Worm (Caenorhabditis elegans): Measurements from ENCODE around the gene sptf-2.

The sptf-2 gene

DNA sequence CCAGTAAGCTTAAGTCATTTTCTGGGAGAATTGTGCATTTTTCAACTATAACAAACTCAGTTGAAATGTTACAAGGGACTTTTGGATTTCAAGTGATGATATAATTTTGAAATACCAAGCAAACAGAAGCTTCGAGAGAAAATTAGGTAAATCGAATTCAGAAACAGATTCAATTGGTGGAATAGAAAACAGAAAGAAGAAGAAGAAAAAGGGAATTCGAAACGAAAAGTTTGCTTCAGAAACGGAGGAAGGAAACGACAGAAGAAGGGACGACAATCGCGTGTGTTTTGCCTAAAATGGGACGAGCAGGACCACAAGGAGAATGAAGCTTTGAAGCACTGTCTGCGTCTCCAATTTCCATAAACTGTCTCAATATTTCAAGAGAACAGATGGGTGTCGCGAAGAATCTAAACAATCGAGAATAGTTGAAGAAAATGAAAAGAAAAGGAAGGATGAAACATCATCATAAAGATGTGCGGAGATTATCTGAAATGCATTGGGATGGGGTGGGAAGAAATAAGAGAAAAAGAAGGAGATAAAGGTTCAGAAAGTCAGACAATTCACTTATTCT is 37.5 kb upstream of the sptf-2 start:
- TF ChIP-seq nhr-71 (tag; optimal IDR thresholded peaks at IDR 0.05) (peak; percentile 39), egl-13 (tag; optimal IDR thresholded peaks at IDR 0.05) (no peak), tbx-2 (tag; optimal IDR thresholded peaks at IDR 0.05) (peak; percentile 39), blmp-1 (tag; optimal IDR thresholded peaks at IDR 0.05) (peak; percentile 14), fkh-10 (GFP tag; optimal IDR thresholded peaks at IDR 0.05) (peak; percentile 14), lin-14 (GFP tag; optimal IDR thresholded peaks at IDR 0.05) (peak; percentile 73)

DNA sequence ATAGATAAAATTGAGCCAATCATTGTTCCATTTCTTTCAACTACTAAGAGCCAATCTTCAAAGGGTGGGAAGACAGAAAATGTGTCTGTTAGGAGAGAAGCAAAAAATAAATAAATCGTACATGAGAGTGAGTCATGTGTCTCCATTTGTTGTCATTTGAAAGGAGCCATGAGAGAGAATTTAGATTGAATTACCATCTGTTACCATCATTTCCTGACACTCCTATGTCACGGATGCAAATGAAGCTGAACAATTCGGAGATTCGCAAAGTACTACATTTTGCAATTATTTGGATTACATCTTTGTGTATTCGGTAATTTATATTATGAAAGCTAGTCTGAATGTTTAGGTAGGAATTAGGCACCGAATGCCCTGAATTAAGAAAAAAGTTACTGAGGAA is 36.8 kb upstream of the sptf-2 start:
- TF ChIP-seq zag-1 (tag; optimal IDR thresholded peaks at IDR 0.05) (peak; percentile 35), unc-62 (GFP tag; optimal IDR thresholded peaks at IDR 0.05) (no peak), snpc-4 (tag; optimal IDR thresholded peaks at IDR 0.05) (no peak), nhr-71 (tag; optimal IDR thresholded peaks at IDR 0.05) (no peak), lin-14 (GFP tag; optimal IDR thresholded peaks at IDR 0.05) (peak; percentile 28), tlp-1 (tag; optimal IDR thresholded peaks at IDR 0.05) (no peak), swsn-7 (tag; optimal IDR thresholded peaks at IDR 0.05) (no peak), nhr-47 (tag; optimal IDR thresholded peaks at IDR 0.05) (no peak), isw-1 (GFP tag; IDR thresholded peaks at IDR 0.05) (no peak), hlh-17 (GFP tag; optimal IDR thresholded peaks at IDR 0.05; ENCODE audit: borderline replicate concordance) (no peak), mef-2 (tag; optimal IDR thresholded peaks at IDR 0.05) (no peak), grh-1 (GFP tag; IDR thresholded peaks at IDR 0.05) (no peak), ztf-11 (tag; optimal IDR thresholded peaks at IDR 0.05) (peak in 1 of 2 experiments; percentile 42)

DNA sequence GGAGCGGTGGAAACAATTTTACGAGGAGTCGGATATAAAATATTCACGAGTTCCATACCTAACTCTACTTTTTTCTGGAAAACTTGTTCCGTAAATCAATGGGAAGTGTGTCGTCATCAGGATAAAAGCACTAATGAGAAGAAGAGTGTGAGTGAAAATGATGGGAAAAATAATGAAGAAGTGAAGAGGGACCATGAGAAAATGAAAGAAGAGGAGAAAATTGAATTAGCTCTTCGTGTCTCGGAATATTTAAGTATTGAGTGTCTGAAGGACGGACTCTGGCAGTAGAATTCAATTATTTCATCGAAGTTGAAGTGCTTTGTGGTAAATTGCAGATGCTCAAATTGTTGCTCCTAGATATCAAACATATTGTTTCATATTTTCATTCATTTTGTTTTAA is 36.0 kb upstream of the sptf-2 start:
- TF ChIP-seq swsn-7 (tag; optimal IDR thresholded peaks at IDR 0.05) (no peak), aha-1 (tag; optimal IDR thresholded peaks at IDR 0.05) (no peak), lir-3 (tag; optimal IDR thresholded peaks at IDR 0.05; ENCODE audit: poor library complexity) (no peak), lsy-2 (tag; optimal IDR thresholded peaks at IDR 0.05) (peak in 1 of 2 experiments; percentile 16), nhr-237 (tag; optimal IDR thresholded peaks at IDR 0.05) (no peak), pqm-1 (tag; optimal IDR thresholded peaks at IDR 0.05) (no peak), nhr-12 (tag; optimal IDR thresholded peaks at IDR 0.05) (no peak), ces-1 (GFP tag; optimal IDR thresholded peaks at IDR 0.05) (peak; percentile 51), fos-1 (tag; optimal IDR thresholded peaks at IDR 0.05) (no peak), lin-14 (GFP tag; optimal IDR thresholded peaks at IDR 0.05) (peak; percentile 88), lin-39 (tag; optimal IDR thresholded peaks at IDR 0.05) (no peak), egl-27 (tag; optimal IDR thresholded peaks at IDR 0.05) (no peak), unc-62 (GFP tag; optimal IDR thresholded peaks at IDR 0.05) (no peak), nhr-71 (tag; optimal IDR thresholded peaks at IDR 0.05) (peak; percentile 57), lin-35 (GFP tag; optimal IDR thresholded peaks at IDR 0.05) (peak in 1 of 2 experiments; percentile 10), C16A3.4 (tag; optimal IDR thresholded peaks at IDR 0.05) (no peak), efl-3 (GFP tag; optimal IDR thresholded peaks at IDR 0.05) (no peak), ets-5 (GFP tag; IDR thresholded peaks at IDR 0.05) (no peak), dsc-1 (tag; optimal IDR thresholded peaks at IDR 0.05) (peak; percentile 72), isw-1 (GFP tag; IDR thresholded peaks at IDR 0.05) (no peak), ama-1 (optimal IDR thresholded peaks at IDR 0.05) (no peak), zag-1 (tag; optimal IDR thresholded peaks at IDR 0.05) (peak; percentile 52), unc-86 (tag; optimal IDR thresholded peaks at IDR 0.05) (peak; percentile 51), grh-1 (GFP tag; IDR thresholded peaks at IDR 0.05) (no peak), tlp-1 (tag; optimal IDR thresholded peaks at IDR 0.05) (no peak), fkh-10 (GFP tag; optimal IDR thresholded peaks at IDR 0.05) (no peak), hpl-2 (GFP tag; optimal IDR thresholded peaks at IDR 0.05) (no peak), C04F5.9 (tag; optimal IDR thresholded peaks at IDR 0.05) (no peak), nhr-20 (tag; optimal IDR thresholded peaks at IDR 0.05) (no peak), nhr-90 (tag; optimal IDR thresholded peaks at IDR 0.05; ENCODE audit: poor library complexity) (no peak), ceh-8 (GFP tag; optimal IDR thresholded peaks at IDR 0.05) (peak; percentile 77), mdl-1 (tag; optimal IDR thresholded peaks at IDR 0.05) (no peak), zip-4 (GFP tag; optimal IDR thresholded peaks at IDR 0.05) (no peak), skn-1 (tag; optimal IDR thresholded peaks at IDR 0.05) (no peak)

Data from whole organism, L1 larva.